Fruit fly (Drosophila melanogaster): Measurements from ENCODE around the gene Hmx.

Gene Hmx

dm6 chr3R:17534325-17535105, 24.2 kb upstream of the Hmx start, which contains the start of the genes CG5823 and P5cr-2 (continued):
- TF ChIP-seq HmgD (GFP tag; optimal IDR thresholded peaks at IDR 0.05) (peak; percentile 76), CG16779 (GFP tag; IDR thresholded peaks at IDR 0.05) (no peak), CG8290 (GFP tag; optimal IDR thresholded peaks at IDR 0.05) (peak; percentile 7), CG8290 (tag; optimal IDR thresholded peaks at IDR 0.05) (peak; percentile 76 to 79), trem (tag; optimal IDR thresholded peaks at IDR 0.05) (peak; percentile 59), Jarid2 (GFP tag; optimal IDR thresholded peaks at IDR 0.05) (no peak), CG3847 (GFP tag; IDR thresholded peaks at IDR 0.05) (peak; percentile 57; the same call in 1 of the 2 replicates), CG13624 (GFP tag; optimal IDR thresholded peaks at IDR 0.05) (peak; percentile 45), Fer1 (GFP tag; optimal IDR thresholded peaks at IDR 0.05) (peak; percentile 13), insv (GFP tag; optimal IDR thresholded peaks at IDR 0.05) (peak in 1 of 2 experiments; percentile 59), Oli (tag; optimal IDR thresholded peaks at IDR 0.05) (no peak), h (optimal IDR thresholded peaks at IDR 0.05) (no peak), Fer2 (tag; optimal IDR thresholded peaks at IDR 0.05) (no peak), CG4282 (GFP tag; optimal IDR thresholded peaks at IDR 0.05) (peak; percentile 40), dm (GFP tag; optimal IDR thresholded peaks at IDR 0.05) (peak; percentile 69), CG17829 (tag; optimal IDR thresholded peaks at IDR 0.05) (peak; percentile 43), Neu2 (GFP tag; optimal IDR thresholded peaks at IDR 0.05; ENCODE audit: borderline replicate concordance) (no peak), Usf (GFP tag; optimal IDR thresholded peaks at IDR 0.05) (peak; percentile 20), lilli (GFP tag; optimal IDR thresholded peaks at IDR 0.05) (peak; percentile 59), CG1233 (GFP tag; optimal IDR thresholded peaks at IDR 0.05) (peak; percentile 68), CG3726 (GFP tag; IDR thresholded peaks at IDR 0.05) (no peak), CG10321 (GFP tag; IDR thresholded peaks at IDR 0.05) (peak; percentile 49; the same call in 1 of the 2 replicates), oc (tag; optimal IDR thresholded peaks at IDR 0.05) (peak; percentile 72), CG17328 (GFP tag; IDR thresholded peaks at IDR 0.05) (peak; percentile 56), lmd (GFP tag; IDR thresholded peaks at IDR 0.05) (peak; percentile 32; the same call in 1 of the 2 replicates), grn (GFP tag; optimal IDR thresholded peaks at IDR 0.05) (no peak), sob (GFP tag; IDR thresholded peaks at IDR 0.05) (peak; percentile 61), Doc2 (GFP tag; IDR thresholded peaks at IDR 0.05) (no peak), CG43689 (GFP tag; IDR thresholded peaks at IDR 0.05) (0 out of 2 replicates have a peak, but pooled peaks have one; percentile 31), CG15073 (GFP tag; optimal IDR thresholded peaks at IDR 0.05) (no peak), Tbp (GFP tag; optimal IDR thresholded peaks at IDR 0.05) (peak; percentile 15), NFAT (GFP tag; IDR thresholded peaks at IDR 0.05) (no peak), unc-4 (GFP tag; IDR thresholded peaks at IDR 0.05; ENCODE audit: partially characterized antibody) (peak; percentile 40; the same call in 1 of the 2 replicates), lbe (GFP tag; optimal IDR thresholded peaks at IDR 0.05) (no peak), CG16813 (GFP tag; IDR thresholded peaks at IDR 0.05; ENCODE audit: partially characterized antibody) (peak; percentile 36; the same call in 1 of the 3 replicates), CG12236 (GFP tag; optimal IDR thresholded peaks at IDR 0.05) (peak; percentile 75), CG13296 (GFP tag; optimal IDR thresholded peaks at IDR 0.05) (peak; percentile 65), dysf (GFP tag; IDR thresholded peaks at IDR 0.05) (no peak), CG31365 (tag; optimal IDR thresholded peaks at IDR 0.05) (peak; percentile 55), CG15696 (tag; optimal IDR thresholded peaks at IDR 0.05) (peak; percentile 82), CG7556 (GFP tag; optimal IDR thresholded peaks at IDR 0.05) (no peak), CG2712 (tag; optimal IDR thresholded peaks at IDR 0.05) (peak; percentile 19), Scr (GFP tag; IDR thresholded peaks at IDR 0.05; ENCODE audit: partially characterized antibody) (peak; percentile 62), cas (GFP tag; IDR thresholded peaks at IDR 0.05) (no peak), CG11560 (tag; IDR thresholded peaks at IDR 0.05) (peak; percentile 48; the same call in 2 of the 3 replicates), ranshi (GFP tag; IDR thresholded peaks at IDR 0.05) (peak; percentile 38), CG17186 (GFP tag; optimal IDR thresholded peaks at IDR 0.05) (peak; percentile 25), Mad (GFP tag; optimal IDR thresholded peaks at IDR 0.05) (peak; percentile 4), tx (GFP tag; optimal IDR thresholded peaks at IDR 0.05) (peak; percentile 61), CG6765 (GFP tag; optimal IDR thresholded peaks at IDR 0.05) (peak; percentile 9)
